Fruit fly (Drosophila melanogaster): ENCODE results near the gene CG3815.

Gene CG3815

dm6 chrX:6267745-6268582 is 27.2 kb upstream of the CG3815 start, which contains the start of gene Spt6:
Gene Spt6, plus strand, starts transcription at chrX:6267797.
- no peak for TF ChIP-seq ttk (optimal IDR thresholded peaks at IDR 0.05)
- TF ChIP-seq Myc (optimal IDR thresholded peaks at IDR 0.05) = no peak
- TF ChIP-seq psq (optimal IDR thresholded peaks at IDR 0.05) = no peak
- TF ChIP-seq Sin3A (optimal IDR thresholded peaks at IDR 0.05) = no peak
- TF ChIP-seq h (optimal IDR thresholded peaks at IDR 0.05) = no peak
- no peak for TF ChIP-seq insv (optimal IDR thresholded peaks at IDR 0.05)

- TF ChIP-seq insv (optimal IDR thresholded peaks at IDR 0.05) (no peak), Sin3A (optimal IDR thresholded peaks at IDR 0.05) (no peak), Myc (optimal IDR thresholded peaks at IDR 0.05) (no peak), h (optimal IDR thresholded peaks at IDR 0.05) (no peak), ttk (optimal IDR thresholded peaks at IDR 0.05) (no peak), psq (optimal IDR thresholded peaks at IDR 0.05) (no peak)
Observed at dm6 chrX:6276590-6276989, 18.6 kb upstream of the CG3815 start, which contains the start of gene CG3566. Gene CG3566, minus strand, starts transcription at chrX:6276724.

- TF ChIP-seq h (optimal IDR thresholded peaks at IDR 0.05) (no peak), Sin3A (optimal IDR thresholded peaks at IDR 0.05) (no peak), insv (optimal IDR thresholded peaks at IDR 0.05) (no peak), Myc (optimal IDR thresholded peaks at IDR 0.05) (no peak)
Observed at dm6 chrX:6278879-6279628, 16.1 kb upstream of the CG3815 start.

- TF ChIP-seq h (optimal IDR thresholded peaks at IDR 0.05) = no peak
- TF ChIP-seq Myc (optimal IDR thresholded peaks at IDR 0.05) = no peak
- TF ChIP-seq Sin3A (optimal IDR thresholded peaks at IDR 0.05) = no peak
- no peak for TF ChIP-seq ttk (optimal IDR thresholded peaks at IDR 0.05)
- TF ChIP-seq insv (optimal IDR thresholded peaks at IDR 0.05) = no peak
Observed at dm6 chrX:6279629-6280073, 15.5 kb upstream of the CG3815 start, which contains the start of gene Ubi-p5E. Gene Ubi-p5E, minus strand, starts transcription at chrX:6279647.

- TF ChIP-seq h (optimal IDR thresholded peaks at IDR 0.05) (no peak), psq (optimal IDR thresholded peaks at IDR 0.05) (no peak), Myc (optimal IDR thresholded peaks at IDR 0.05) (no peak), ttk (optimal IDR thresholded peaks at IDR 0.05) (no peak), insv (optimal IDR thresholded peaks at IDR 0.05) (no peak), Sin3A (optimal IDR thresholded peaks at IDR 0.05) (no peak)
Observed at dm6 chrX:6283470-6283869, 11.7 kb upstream of the CG3815 start, which contains the start of gene CG11700. Gene CG11700, minus strand, starts transcription at chrX:6283575.

- TF ChIP-seq h (optimal IDR thresholded peaks at IDR 0.05) (no peak), insv (optimal IDR thresholded peaks at IDR 0.05) (no peak), Myc (optimal IDR thresholded peaks at IDR 0.05) (no peak), psq (optimal IDR thresholded peaks at IDR 0.05) (no peak), ttk (optimal IDR thresholded peaks at IDR 0.05) (no peak), Sin3A (optimal IDR thresholded peaks at IDR 0.05) (no peak)
Observed at dm6 chrX:6287842-6288241, 7.3 kb upstream of the CG3815 start, which contains the start of the genes Top3beta and wuho. Gene Top3beta, minus strand, starts transcription at chrX:6287990. Gene wuho, plus strand, starts transcription at chrX:6288100.

- TF ChIP-seq Myc (optimal IDR thresholded peaks at IDR 0.05) = no peak
- TF ChIP-seq Sin3A (optimal IDR thresholded peaks at IDR 0.05) = no peak
- TF ChIP-seq psq (optimal IDR thresholded peaks at IDR 0.05) = no peak
- TF ChIP-seq insv (optimal IDR thresholded peaks at IDR 0.05) = peak; percentile 98
- no peak for TF ChIP-seq h (optimal IDR thresholded peaks at IDR 0.05)
Observed at dm6 chrX:6291083-6291699, 4.0 kb upstream of the CG3815 start, which contains the start of the genes Rpt4 and mldr. Gene Rpt4, minus strand, starts transcription at chrX:6291245. Gene mldr, plus strand, starts transcription at chrX:6291303.

- TF ChIP-seq ttk (optimal IDR thresholded peaks at IDR 0.05) (no peak), psq (optimal IDR thresholded peaks at IDR 0.05) (no peak), Myc (optimal IDR thresholded peaks at IDR 0.05) (no peak), h (optimal IDR thresholded peaks at IDR 0.05) (no peak), insv (optimal IDR thresholded peaks at IDR 0.05) (no peak), Sin3A (optimal IDR thresholded peaks at IDR 0.05) (no peak)
Observed at dm6 chrX:6294243-6294642, 946 bp upstream of the CG3815 start, which contains the start of gene CG15892. Gene CG15892, minus strand, starts transcription at chrX:6294343.

dm6 chrX:6301052-6301451 is 5.9 kb downstream of the CG3815 start, which contains the start of gene CG12219:
Gene CG12219, minus strand, starts transcription at chrX:6301285.
- TF ChIP-seq psq (optimal IDR thresholded peaks at IDR 0.05) = no peak
- no peak for TF ChIP-seq Myc (optimal IDR thresholded peaks at IDR 0.05)
- no peak for TF ChIP-seq h (optimal IDR thresholded peaks at IDR 0.05)
- TF ChIP-seq insv (optimal IDR thresholded peaks at IDR 0.05) = no peak
- TF ChIP-seq ttk (optimal IDR thresholded peaks at IDR 0.05) = no peak
- TF ChIP-seq Sin3A (optimal IDR thresholded peaks at IDR 0.05) = no peak

- TF ChIP-seq psq (optimal IDR thresholded peaks at IDR 0.05) = no peak
- no peak for TF ChIP-seq h (optimal IDR thresholded peaks at IDR 0.05)
- TF ChIP-seq Sin3A (optimal IDR thresholded peaks at IDR 0.05) = no peak
- TF ChIP-seq insv (optimal IDR thresholded peaks at IDR 0.05) = no peak
- no peak for TF ChIP-seq ttk (optimal IDR thresholded peaks at IDR 0.05)
- TF ChIP-seq Myc (optimal IDR thresholded peaks at IDR 0.05) = no peak
Observed at dm6 chrX:6303196-6303595, 8.0 kb downstream of the CG3815 start.

dm6 chrX:6303675-6304074 is 8.5 kb downstream of the CG3815 start, which contains the start of gene CG3823:
Gene CG3823, plus strand, starts transcription at chrX:6303975.
- TF ChIP-seq psq (optimal IDR thresholded peaks at IDR 0.05) (no peak), h (optimal IDR thresholded peaks at IDR 0.05) (no peak), ttk (optimal IDR thresholded peaks at IDR 0.05) (no peak), Myc (optimal IDR thresholded peaks at IDR 0.05) (no peak), Sin3A (optimal IDR thresholded peaks at IDR 0.05) (no peak), insv (optimal IDR thresholded peaks at IDR 0.05) (no peak)
